Worm (Caenorhabditis elegans): Measurements from ENCODE around the gene srh-166.
"Not testable (repeated sequence)": the region's sequence is repeated elsewhere in the genome, so short reads cannot be mapped to it uniquely, and the experiment has no call there.

ce11 chrV:20564054-20564453, 38.4 kb upstream of the srh-166 start, which contains the start of gene F26F2.13:
- TF ChIP-seq lsy-2 (tag; optimal IDR thresholded peaks at IDR 0.05); ama-1 (optimal IDR thresholded peaks at IDR 0.05): not testable (repeated sequence)

Measured in whole organism, L4 larva.